Fruit fly (Drosophila melanogaster): ENCODE measurements around the gene hng3.

hng3 gene

DNA sequence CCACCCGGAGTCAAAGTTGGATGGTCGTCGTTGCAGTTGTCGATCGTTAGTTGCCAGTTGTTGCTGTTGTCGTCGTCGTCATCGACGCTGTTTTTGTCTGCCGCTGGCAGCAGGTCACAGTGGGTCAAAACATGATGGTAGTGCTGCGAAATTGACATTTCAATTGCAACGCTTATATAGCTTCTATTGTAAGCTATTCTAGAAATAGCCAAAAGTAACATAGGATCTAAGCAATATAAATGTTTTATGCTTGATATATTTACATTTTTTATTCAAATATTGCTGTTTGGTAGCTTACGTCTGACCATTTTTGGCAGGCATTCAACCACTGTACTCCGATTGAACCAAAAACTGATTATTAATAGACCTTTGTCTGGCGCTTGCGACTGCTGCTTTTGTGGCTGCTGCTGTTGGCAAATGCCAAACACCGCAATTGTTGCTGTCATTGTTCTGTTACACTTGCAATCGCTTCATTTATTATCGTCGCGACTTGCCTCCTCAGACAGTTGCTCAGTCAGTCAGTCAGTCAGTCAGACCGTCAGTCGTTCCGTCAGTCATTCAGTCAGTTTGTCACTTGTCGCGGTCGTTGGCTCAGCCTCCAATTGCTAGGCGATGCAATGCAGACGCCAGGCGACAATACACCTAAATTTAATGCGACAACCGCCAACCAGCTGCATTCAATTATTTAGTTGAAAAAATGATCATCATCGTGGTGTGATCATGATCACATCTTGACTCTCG, 36.1 kb upstream of the hng3 start (continued):
- TF ChIP-seq scrt (GFP tag; optimal IDR thresholded peaks at IDR 0.05): peak; percentile 23
- TF ChIP-seq Optix (GFP tag; IDR thresholded peaks at IDR 0.05): peak; percentile 57; the same call in 2 of the 3 replicates
- no peak for TF ChIP-seq Ets97D (GFP tag; optimal IDR thresholded peaks at IDR 0.05)
- TF ChIP-seq odd (GFP tag; optimal IDR thresholded peaks at IDR 0.05): peak; percentile 64
- TF ChIP-seq sob (GFP tag; IDR thresholded peaks at IDR 0.05): peak; percentile 39; the same call in 1 of the 2 replicates
- no peak for TF ChIP-seq pho (GFP tag; optimal IDR thresholded peaks at IDR 0.05)
- peak; percentile 52 for TF ChIP-seq CG6254 (GFP tag; optimal IDR thresholded peaks at IDR 0.05)
- peak; percentile 67 for TF ChIP-seq CG13424 (tag; optimal IDR thresholded peaks at IDR 0.05)
- TF ChIP-seq CG17385 (GFP tag; optimal IDR thresholded peaks at IDR 0.05): peak; percentile 69
- no peak for TF ChIP-seq CG8478 (optimal IDR thresholded peaks at IDR 0.05)
- no peak for TF ChIP-seq lov (optimal IDR thresholded peaks at IDR 0.05)
- no peak for TF ChIP-seq lov (GFP tag; IDR thresholded peaks at IDR 0.05)
- peak; percentile 51 for TF ChIP-seq tap (tag; optimal IDR thresholded peaks at IDR 0.05)
- TF ChIP-seq CG4360 (GFP tag; IDR thresholded peaks at IDR 0.05): peak; percentile 58
- TF ChIP-seq jigr1 (GFP tag; IDR thresholded peaks at IDR 0.05): no peak
- TF ChIP-seq caup (GFP tag; optimal IDR thresholded peaks at IDR 0.05; ENCODE audit: severe bottlenecking): no peak
- TF ChIP-seq CG34422 (GFP tag; IDR thresholded peaks at IDR 0.05): 0 out of 3 replicates have a peak, but pooled peaks have one; percentile 38
- no peak for TF ChIP-seq yki (optimal IDR thresholded peaks at IDR 0.05)
- 0 out of 2 replicates have a peak, but pooled peaks have one; percentile 31 for TF ChIP-seq CG4404 (GFP tag; IDR thresholded peaks at IDR 0.05)
- peak; percentile 7 for TF ChIP-seq dm (GFP tag; optimal IDR thresholded peaks at IDR 0.05)
- peak; percentile 23 to 31 for TF ChIP-seq Pdp1 (GFP tag; optimal IDR thresholded peaks at IDR 0.05)
- TF ChIP-seq CG6175 (GFP tag; IDR thresholded peaks at IDR 0.05): no peak
- TF ChIP-seq aop (GFP tag; IDR thresholded peaks at IDR 0.05): no peak
- TF ChIP-seq CG11723 (GFP tag; optimal IDR thresholded peaks at IDR 0.05): peak; percentile 54
- TF ChIP-seq eve (GFP tag; optimal IDR thresholded peaks at IDR 0.05): peak in 1 of 2 experiments; percentile 78
- TF ChIP-seq CG18764 (GFP tag; optimal IDR thresholded peaks at IDR 0.05): no peak
- no peak for TF ChIP-seq CG9876 (GFP tag; optimal IDR thresholded peaks at IDR 0.05)
- TF ChIP-seq hkb (optimal IDR thresholded peaks at IDR 0.05): no peak
- peak; percentile 73 for TF ChIP-seq hkb (GFP tag; IDR thresholded peaks at IDR 0.05)
- no peak for TF ChIP-seq Neu2 (GFP tag; optimal IDR thresholded peaks at IDR 0.05; ENCODE audit: borderline replicate concordance)
- no peak for TF ChIP-seq ham (GFP tag; IDR thresholded peaks at IDR 0.05)
- peak; percentile 69 for TF ChIP-seq Ptx1 (GFP tag; IDR thresholded peaks at IDR 0.05)
- TF ChIP-seq Taf1 (GFP tag; IDR thresholded peaks at IDR 0.05): 0 out of 2 replicates have a peak, but pooled peaks have one; percentile 22
- TF ChIP-seq psq (GFP tag; optimal IDR thresholded peaks at IDR 0.05): no peak
- TF ChIP-seq ken (GFP tag; IDR thresholded peaks at IDR 0.05): peak; percentile 52; the same call in 1 of the 3 replicates
- no peak for TF ChIP-seq stwl (tag; optimal IDR thresholded peaks at IDR 0.05)
- TF ChIP-seq CG10654 (GFP tag; optimal IDR thresholded peaks at IDR 0.05): peak; percentile 11
- TF ChIP-seq CG33557 (GFP tag; optimal IDR thresholded peaks at IDR 0.05): peak; percentile 52
- TF ChIP-seq H2.0 (GFP tag; IDR thresholded peaks at IDR 0.05): peak; percentile 21; the same call in 1 of the 2 replicates
- peak; percentile 49 for TF ChIP-seq run (tag; optimal IDR thresholded peaks at IDR 0.05)
- TF ChIP-seq Gug (GFP tag; IDR thresholded peaks at IDR 0.05): peak; percentile 34; the same call in 1 of the 4 replicates
- no peak for TF ChIP-seq CG16779 (GFP tag; IDR thresholded peaks at IDR 0.05)
- peak; percentile 13; the same call in 1 of the 2 replicates for TF ChIP-seq Atf6 (GFP tag; IDR thresholded peaks at IDR 0.05)
- TF ChIP-seq z (GFP tag; IDR thresholded peaks at IDR 0.05): no peak
- peak; percentile 85 for TF ChIP-seq Med (GFP tag)
- TF ChIP-seq ind (GFP tag; optimal IDR thresholded peaks at IDR 0.05): peak; percentile 33
- TF ChIP-seq chinmo (GFP tag; IDR thresholded peaks at IDR 0.05; ENCODE audit: partially characterized antibody): no peak
- TF ChIP-seq slou (GFP tag; optimal IDR thresholded peaks at IDR 0.05): no peak
- peak; percentile 61 for TF ChIP-seq Asciz (GFP tag; optimal IDR thresholded peaks at IDR 0.05)
- TF ChIP-seq CG33213 (GFP tag; optimal IDR thresholded peaks at IDR 0.05): peak; percentile 5
- peak; percentile 53; the same call in 1 of the 2 replicates for TF ChIP-seq Bgb (GFP tag; IDR thresholded peaks at IDR 0.05; ENCODE audit: partially characterized antibody)

Data from whole organism, embryonic.